Comparison of ENCODE assay signal across 1 fruit fly cellular context in genomic region chr4:610398-611319, dm6.
TF ChIP-seq lines count a peak whose summit lies in the region.

Gene Eph (plus strand): TSS chr4:610684.

TF ChIP-seq in whole organism, embryonic, 481 proteins besides CTCF, POLR2A, EP300 and RAD21 (continued from another document):
- peak; percentile 66 for TF ChIP-seq sens (GFP tag; lab: Kevin White, UChicago)
- no peak for TF ChIP-seq klu (GFP tag; IDR thresholded peaks at IDR 0.05; lab: Robert Waterston, UW)
- no peak for TF ChIP-seq oc (tag; optimal IDR thresholded peaks at IDR 0.05; lab: Kevin White, UChicago)
- TF ChIP-seq cwo (GFP tag; optimal IDR thresholded peaks at IDR 0.05; lab: Kevin White, UChicago), result no peak
- TF ChIP-seq D19A (tag; optimal IDR thresholded peaks at IDR 0.05; lab: Kevin White, UChicago), result peak; percentile 73
- TF ChIP-seq CG7372 (GFP tag; IDR thresholded peaks at IDR 0.05; lab: Robert Waterston, UW), result no peak
- no peak for TF ChIP-seq crol (GFP tag; IDR thresholded peaks at IDR 0.05; lab: Robert Waterston, UW)
- no peak for TF ChIP-seq C15 (GFP tag; IDR thresholded peaks at IDR 0.05; lab: Robert Waterston, UW)
- TF ChIP-seq salm (tag; optimal IDR thresholded peaks at IDR 0.05; lab: Kevin White, UChicago), result no peak
- TF ChIP-seq CG12659 (GFP tag; optimal IDR thresholded peaks at IDR 0.05; lab: Kevin White, UChicago), result peak; percentile 52
- TF ChIP-seq CG3838 (GFP tag; optimal IDR thresholded peaks at IDR 0.05; lab: Kevin White, UChicago), result no peak
- TF ChIP-seq pzg (GFP tag; optimal IDR thresholded peaks at IDR 0.05; lab: Kevin White, UChicago), result peak; percentile 49
- no peak for TF ChIP-seq CG18262 (tag; optimal IDR thresholded peaks at IDR 0.05; lab: Kevin White, UChicago)
- TF ChIP-seq Stat92E (GFP tag; optimal IDR thresholded peaks at IDR 0.05; lab: Kevin White, UChicago), result peak in 1 of 3 experiments; percentile 2
- TF ChIP-seq Nf-YC (tag; optimal IDR thresholded peaks at IDR 0.05; lab: Kevin White, UChicago), result no peak
- TF ChIP-seq CG8765 (GFP tag; IDR thresholded peaks at IDR 0.05; lab: Robert Waterston, UW), result no peak
- peak; percentile 19 for TF ChIP-seq Sry-δ (GFP tag; optimal IDR thresholded peaks at IDR 0.05; lab: Kevin White, UChicago)
- 0 out of 3 replicates have a peak, but pooled peaks have one; percentile 48 for TF ChIP-seq CG2199 (GFP tag; IDR thresholded peaks at IDR 0.05; lab: Robert Waterston, UW)
- no peak for TF ChIP-seq CG2129 (GFP tag; IDR thresholded peaks at IDR 0.05; lab: Robert Waterston, UW; ENCODE audit: partially characterized antibody)
- TF ChIP-seq CG13624 (GFP tag; optimal IDR thresholded peaks at IDR 0.05; lab: Kevin White, UChicago), result no peak
- TF ChIP-seq CG4617 (GFP tag; optimal IDR thresholded peaks at IDR 0.05; lab: Kevin White, UChicago; ENCODE audit: borderline replicate concordance), result peak; percentile 60
- peak; percentile 22 for TF ChIP-seq dmrt11E (tag; optimal IDR thresholded peaks at IDR 0.05; lab: Kevin White, UChicago)
- no peak for TF ChIP-seq CG17829 (tag; optimal IDR thresholded peaks at IDR 0.05; lab: Kevin White, UChicago)
- TF ChIP-seq zen (tag; optimal IDR thresholded peaks at IDR 0.05; lab: Kevin White, UChicago), result peak; percentile 58
- peak; percentile 66; the same call in 1 of the 3 replicates for TF ChIP-seq row (GFP tag; IDR thresholded peaks at IDR 0.05; lab: Robert Waterston, UW)
- TF ChIP-seq pfk (GFP tag; optimal IDR thresholded peaks at IDR 0.05; lab: Kevin White, UChicago), result peak; percentile 92
- peak; percentile 45 for TF ChIP-seq CG9437 (GFP tag; optimal IDR thresholded peaks at IDR 0.05; lab: Kevin White, UChicago)
- TF ChIP-seq sisA (GFP tag; IDR thresholded peaks at IDR 0.05; lab: Robert Waterston, UW), result no peak
- TF ChIP-seq Mad (GFP tag; optimal IDR thresholded peaks at IDR 0.05; lab: Kevin White, UChicago), result no peak
- TF ChIP-seq CG12769 (tag; optimal IDR thresholded peaks at IDR 0.05; lab: Kevin White, UChicago), result no peak
- TF ChIP-seq MESR4 (GFP tag; optimal IDR thresholded peaks at IDR 0.05; lab: Kevin White, UChicago), result peak; percentile 73
- no peak for TF ChIP-seq Dfd (GFP tag; optimal IDR thresholded peaks at IDR 0.05; lab: Kevin White, UChicago)
- no peak for TF ChIP-seq ato (GFP tag; IDR thresholded peaks at IDR 0.05; lab: Robert Waterston, UW; ENCODE audit: partially characterized antibody)
- TF ChIP-seq CG12299 (tag; optimal IDR thresholded peaks at IDR 0.05; lab: Kevin White, UChicago), result no peak
- TF ChIP-seq shn (GFP tag; optimal IDR thresholded peaks at IDR 0.05; lab: Kevin White, UChicago), result no peak
- no peak for TF ChIP-seq CG10366 (GFP tag; IDR thresholded peaks at IDR 0.05; lab: Robert Waterston, UW)
- TF ChIP-seq CG10431 (GFP tag; optimal IDR thresholded peaks at IDR 0.05; lab: Kevin White, UChicago), result peak; percentile 88
- no peak for TF ChIP-seq ems (GFP tag; optimal IDR thresholded peaks at IDR 0.05; lab: Kevin White, UChicago)
- no peak for TF ChIP-seq luna (GFP tag; optimal IDR thresholded peaks at IDR 0.05; lab: Kevin White, UChicago)
- peak; percentile 36 for TF ChIP-seq lbe (GFP tag; optimal IDR thresholded peaks at IDR 0.05; lab: Kevin White, UChicago)
- no peak for TF ChIP-seq CG7928 (GFP tag; optimal IDR thresholded peaks at IDR 0.05; lab: Kevin White, UChicago)
- peak; percentile 50 for TF ChIP-seq BEAF-32 (GFP tag; optimal IDR thresholded peaks at IDR 0.05; lab: Kevin White, UChicago)
- TF ChIP-seq YL-1 (GFP tag; optimal IDR thresholded peaks at IDR 0.05; lab: Kevin White, UChicago), result peak; percentile 30
- peak; percentile 95 for TF ChIP-seq ssp (GFP tag; IDR thresholded peaks at IDR 0.05; lab: Robert Waterston, UW)
- peak; percentile 97 for TF ChIP-seq CG17359 (tag; optimal IDR thresholded peaks at IDR 0.05; lab: Kevin White, UChicago)
- peak; percentile 9 for TF ChIP-seq Lhr (GFP tag; optimal IDR thresholded peaks at IDR 0.05; lab: Kevin White, UChicago)
- peak; percentile 18 for TF ChIP-seq trem (tag; optimal IDR thresholded peaks at IDR 0.05; lab: Kevin White, UChicago)
TF ChIP-seq in whole organism, embryonic: peak in this region for 33.
